Fruit fly (Drosophila melanogaster) whole organism, embryonic: Measurements from ENCODE around the gene Catsup.

Experiments
- Adf1 ChIP-seq: fragments of 200-800 bp; sonication (Bioruptor generic); IDR thresholded peaks from 2 replicates; pipeline ENCODE4 v1.3.6; 2022; ENCODE audit warnings: missing biosample characterization, missing genetic modification characterization
- CG1024 ChIP-seq: fragments of 200-800 bp; sonication (Bioruptor generic); IDR thresholded peaks from 2 replicates; pipeline ENCODE4 v1.3.6; 2022; ENCODE audit warnings: missing biosample characterization, missing genetic modification characterization
- CG10462 ChIP-seq: fragments of 200-800 bp; sonication (Bioruptor generic); optimal IDR thresholded peaks from 2 replicates; lab custom pipeline; 2016; ENCODE audit warnings: missing biosample characterization, missing genetic modification characterization
- CG11723 ChIP-seq: fragments of 200-800 bp; sonication (Bioruptor generic); optimal IDR thresholded peaks from 2 replicates; lab custom pipeline; 2017; ENCODE audit warnings: missing biosample characterization, mild to moderate bottlenecking, missing genetic modification characterization
- CG12299 ChIP-seq: fragments of 200-800 bp; sonication (Bioruptor generic); optimal IDR thresholded peaks from 2 replicates; lab custom pipeline; 2018; ENCODE audit warnings: missing biosample characterization, mild to moderate bottlenecking, missing genetic modification characterization
- CG12659 ChIP-seq: fragments of 200-800 bp; sonication (Bioruptor generic); optimal IDR thresholded peaks from 3 replicates; lab custom pipeline; 2017; ENCODE audit warnings: mild to moderate bottlenecking, missing biosample characterization, missing genetic modification reagents, missing genetic modification characterization
- CG12942 ChIP-seq: fragments of 200-800 bp; sonication (Bioruptor generic); optimal IDR thresholded peaks from 3 replicates; lab custom pipeline; 2016; ENCODE audit warnings: missing biosample characterization, missing genetic modification characterization
- CG14965 ChIP-seq: fragments of 200-800 bp; sonication (Bioruptor generic); optimal IDR thresholded peaks from 2 replicates; lab custom pipeline; 2016; ENCODE audit warnings: missing biosample characterization, missing genetic modification characterization, borderline replicate concordance
- CG15011 ChIP-seq: fragments of 200-800 bp; sonication (Bioruptor generic); optimal IDR thresholded peaks from 3 replicates; lab custom pipeline; 2018; ENCODE audit warnings: missing biosample characterization, mild to moderate bottlenecking, missing genetic modification characterization
- CG1529 ChIP-seq: fragments of 200-800 bp; sonication (Bioruptor generic); optimal IDR thresholded peaks from 3 replicates; lab custom pipeline; 2018; ENCODE audit warnings: missing biosample characterization, missing genetic modification characterization
- CG1602 ChIP-seq: fragments of 200-800 bp; sonication (Bioruptor generic); optimal IDR thresholded peaks from 3 replicates; lab custom pipeline; 2016; ENCODE audit warnings: missing biosample characterization, missing genetic modification characterization
- CG16815 ChIP-seq: fragments of 200-800 bp; sonication (Bioruptor generic); optimal IDR thresholded peaks from 3 replicates; lab custom pipeline; 2017; ENCODE audit warnings: missing biosample characterization, mild to moderate bottlenecking, missing genetic modification characterization
- CG17829 ChIP-seq: fragments of 200-800 bp; optimal IDR thresholded peaks from 2 replicates; lab custom pipeline; 2019; ENCODE audit warnings: missing biosample characterization, mild to moderate bottlenecking, missing genetic modification characterization, moderate library complexity
- CG1832 ChIP-seq: fragments of 200-800 bp; sonication (Bioruptor generic); optimal IDR thresholded peaks from 2 replicates; lab custom pipeline; 2017; ENCODE audit warnings: missing biosample characterization, mild to moderate bottlenecking, missing genetic modification characterization, inconsistent platforms
- CG2129 ChIP-seq: fragments of 200-800 bp; sonication (Bioruptor generic); IDR thresholded peaks from 2 replicates; pipeline ENCODE4 v1.3.6; 2022; ENCODE audit warnings: missing biosample characterization, missing genetic modification characterization; ENCODE audit not compliant: partially characterized antibody
- CG31365 ChIP-seq: fragments of 200-800 bp; sonication (Bioruptor generic); optimal IDR thresholded peaks from 2 replicates; lab custom pipeline; 2018; ENCODE audit warnings: missing biosample characterization, mild to moderate bottlenecking, missing genetic modification characterization
- CG34224 ChIP-seq: fragments of 200-800 bp; sonication (Bioruptor generic); IDR thresholded peaks from 3 replicates; pipeline ENCODE4 v1.3.6; 2022; ENCODE audit warnings: missing biosample characterization, missing genetic modification characterization; ENCODE audit not compliant: partially characterized antibody
- CG43689 ChIP-seq: fragments of 200-800 bp; sonication (Bioruptor generic); IDR thresholded peaks from 2 replicates; pipeline ENCODE4 v1.3.6; 2022; ENCODE audit warnings: missing biosample characterization, missing genetic modification characterization
- CG7372 ChIP-seq: fragments of 200-800 bp; sonication (Bioruptor generic); IDR thresholded peaks from 2 replicates; pipeline ENCODE4 v1.3.6; 2022; ENCODE audit warnings: missing biosample characterization, missing genetic modification characterization
- CG7839 ChIP-seq: fragments of 200-800 bp; sonication (Bioruptor generic); optimal IDR thresholded peaks from 3 replicates; lab custom pipeline; 2018; ENCODE audit warnings: missing biosample characterization, mild to moderate bottlenecking, missing genetic modification characterization, moderate library complexity
- CG9215 ChIP-seq: fragments of 200-800 bp; sonication (Bioruptor generic); IDR thresholded peaks from 2 replicates; pipeline ENCODE4 v1.3.6; 2022; ENCODE audit warnings: missing biosample characterization, missing genetic modification characterization
- D ChIP-seq, 2 experiments: fragments of 200-800 bp in 1 of 2; fragments of >200 bp in 1 of 2; sonication (Bioruptor generic) in 1 of 2; optimal IDR thresholded peaks; 2 replicates in 1 of 2; 3 replicates in 1 of 2; lab custom pipeline; 2017; ENCODE audit warnings: mild to moderate bottlenecking in 1 of 2, missing biosample characterization in 1 of 2, missing genetic modification characterization in 1 of 2, missing genetic modification reagents in 1 of 2
- Dad ChIP-seq: fragments of 200-800 bp; sonication (Bioruptor generic); optimal IDR thresholded peaks from 3 replicates; lab custom pipeline; 2016; ENCODE audit warnings: missing biosample characterization, missing genetic modification characterization
- Dip2 ChIP-seq: fragments of 200-800 bp; sonication (Bioruptor generic); IDR thresholded peaks from 2 replicates; pipeline ENCODE4 v1.3.6; 2022; ENCODE audit warnings: missing biosample characterization, missing genetic modification characterization
- Ets97D ChIP-seq: fragments of 200-800 bp; sonication (Bioruptor generic); optimal IDR thresholded peaks from 3 replicates; lab custom pipeline; 2016; ENCODE audit warnings: missing biosample characterization, missing genetic modification characterization
- Gsc ChIP-seq: fragments of 200-800 bp; sonication (Bioruptor generic); IDR thresholded peaks from 2 replicates; pipeline ENCODE4 v1.3.6; 2022; ENCODE audit warnings: missing biosample characterization, missing genetic modification characterization
- HLH4C ChIP-seq: fragments of 200-800 bp; sonication (Bioruptor generic); IDR thresholded peaks from 3 replicates; pipeline ENCODE4 v1.3.6; 2022; ENCODE audit warnings: missing biosample characterization, missing genetic modification characterization; ENCODE audit not compliant: partially characterized antibody
- Hand ChIP-seq: fragments of 200-800 bp; sonication (Bioruptor generic); optimal IDR thresholded peaks from 2 replicates; lab custom pipeline; 2017; ENCODE audit warnings: mild to moderate bottlenecking, missing biosample characterization, missing genetic modification reagents, missing genetic modification characterization
- NfI ChIP-seq: fragments of 200-800 bp; sonication (Bioruptor generic); optimal IDR thresholded peaks from 3 replicates; lab custom pipeline; 2018; ENCODE audit warnings: missing biosample characterization, mild to moderate bottlenecking, missing genetic modification characterization, moderate library complexity
- Oaz ChIP-seq: fragments of 200-800 bp; sonication (Bioruptor generic); IDR thresholded peaks from 2 replicates; pipeline ENCODE4 v1.3.6; 2022; ENCODE audit warnings: missing biosample characterization, missing genetic modification characterization
- Scr ChIP-seq: fragments of 200-800 bp; sonication (Bioruptor generic); IDR thresholded peaks from 2 replicates; pipeline ENCODE4 v1.3.6; 2022; ENCODE audit warnings: missing biosample characterization, missing genetic modification characterization; ENCODE audit not compliant: partially characterized antibody
- Sry-δ ChIP-seq: fragments of 200-800 bp; sonication (Bioruptor generic); optimal IDR thresholded peaks from 2 replicates; lab custom pipeline; 2016; ENCODE audit warnings: missing biosample characterization, missing genetic modification characterization
- Vsx1 ChIP-seq: fragments of 200-800 bp; sonication (Bioruptor generic); optimal IDR thresholded peaks from 2 replicates; lab custom pipeline; 2017; ENCODE audit warnings: missing biosample characterization, mild to moderate bottlenecking, missing genetic modification characterization, missing genetic modification reagents
- al ChIP-seq: fragments of 200-800 bp; sonication (Bioruptor generic); IDR thresholded peaks from 2 replicates; pipeline ENCODE4 v1.3.6; 2022; ENCODE audit warnings: missing biosample characterization, missing genetic modification characterization
- br ChIP-seq: fragments of >200 bp; optimal IDR thresholded peaks from 2 replicates; lab custom pipeline; 2017
- crc ChIP-seq: fragments of 200-800 bp; sonication (Bioruptor generic); optimal IDR thresholded peaks from 2 replicates; lab custom pipeline; 2016; ENCODE audit warnings: missing biosample characterization, missing genetic modification characterization
- dm ChIP-seq: fragments of 200-800 bp; sonication (Bioruptor generic); optimal IDR thresholded peaks from 3 replicates; lab custom pipeline; 2016; ENCODE audit warnings: missing biosample characterization, missing genetic modification characterization
- emc ChIP-seq: fragments of 200-800 bp; sonication (Bioruptor generic); optimal IDR thresholded peaks from 2 replicates; lab custom pipeline; 2016; ENCODE audit warnings: missing biosample characterization, missing genetic modification characterization
- exex ChIP-seq: fragments of 200-800 bp; sonication (Bioruptor generic); optimal IDR thresholded peaks from 4 replicates; lab custom pipeline; 2018; ENCODE audit warnings: missing biosample characterization, mild to moderate bottlenecking, missing genetic modification characterization, moderate library complexity
- hb ChIP-seq: fragments of 200-800 bp; sonication (Bioruptor generic); IDR thresholded peaks from 3 replicates; pipeline ENCODE4 v1.3.6; 2022; ENCODE audit warnings: missing biosample characterization, missing genetic modification characterization; ENCODE audit not compliant: partially characterized antibody
- ind ChIP-seq: fragments of 200-800 bp; sonication (Bioruptor generic); optimal IDR thresholded peaks from 3 replicates; lab custom pipeline; 2016; ENCODE audit warnings: missing biosample characterization, missing genetic modification characterization
- lbe ChIP-seq: fragments of 200-800 bp; sonication (Bioruptor generic); optimal IDR thresholded peaks from 2 replicates; lab custom pipeline; 2016; ENCODE audit warnings: missing biosample characterization, mild to moderate bottlenecking, missing genetic modification characterization
- oc ChIP-seq: fragments of 200-800 bp; sonication (Bioruptor generic); optimal IDR thresholded peaks from 2 replicates; lab custom pipeline; 2018; ENCODE audit warnings: missing biosample characterization, mild to moderate bottlenecking, missing genetic modification characterization, moderate library complexity
- ranshi ChIP-seq: fragments of 200-800 bp; sonication (Bioruptor generic); IDR thresholded peaks from 2 replicates; pipeline ENCODE4 v1.3.6; 2022; ENCODE audit warnings: missing biosample characterization, missing genetic modification characterization
- row ChIP-seq: fragments of 200-800 bp; sonication (Bioruptor generic); IDR thresholded peaks from 3 replicates; pipeline ENCODE4 v1.3.6; 2022; ENCODE audit warnings: missing biosample characterization, missing genetic modification characterization
- sd ChIP-seq: fragments of 200-800 bp; sonication (Bioruptor generic); optimal IDR thresholded peaks from 3 replicates; lab custom pipeline; 2018; ENCODE audit warnings: missing biosample characterization, mild to moderate bottlenecking, missing genetic modification characterization, moderate library complexity
- slbo ChIP-seq: fragments of 200-800 bp; sonication (Bioruptor generic); IDR thresholded peaks from 2 replicates; pipeline ENCODE4 v1.3.6; 2022; ENCODE audit warnings: missing biosample characterization, missing genetic modification characterization
- so ChIP-seq: fragments of 200-800 bp; sonication (Bioruptor generic); IDR thresholded peaks from 3 replicates; pipeline ENCODE4 v1.3.6; 2022; ENCODE audit warnings: missing biosample characterization, missing genetic modification characterization
- sqz ChIP-seq: fragments of 200-800 bp; sonication (Bioruptor generic); optimal IDR thresholded peaks from 3 replicates; lab custom pipeline; 2018; ENCODE audit warnings: missing biosample characterization, mild to moderate bottlenecking, missing genetic modification characterization
- tio ChIP-seq: fragments of 200-800 bp; sonication (Bioruptor generic); optimal IDR thresholded peaks from 2 replicates; lab custom pipeline; 2017; ENCODE audit warnings: missing biosample characterization, missing genetic modification characterization, inconsistent platforms

Catsup gene

dm6 chr2L:19034213-19034929 lies 7.3 kb upstream of the Catsup start, which contains the start of the genes mib2 and CG31800 (continued):
- TF ChIP-seq Ets97D (GFP tag; lab: Kevin White, UChicago) (peak; percentile 8), crc (GFP tag; lab: Kevin White, UChicago) (no peak), sd (no peak), CG34224 (GFP tag; lab: Robert Waterston, UW) (peak; percentile 80), Vsx1 (GFP tag; lab: Kevin White, UChicago) (no peak), CG11723 (GFP tag; lab: Kevin White, UChicago) (no peak), Dad (GFP tag; lab: Kevin White, UChicago) (no peak), Adf1 (GFP tag; lab: Robert Waterston, UW) (no peak), CG17829 (tag; lab: Kevin White, UChicago) (peak; percentile 35), CG43689 (no peak), so (GFP tag; lab: Robert Waterston, UW) (no peak), CG31365 (tag; lab: Kevin White, UChicago) (no peak), exex (tag; lab: Kevin White, UChicago) (no peak), slbo (GFP tag; lab: Robert Waterston, UW) (peak; percentile 20; the same call in 1 of the 2 replicates), NfI (GFP tag; lab: Kevin White, UChicago) (no peak), CG14965 (GFP tag; lab: Kevin White, UChicago) (no peak), CG12299 (no peak), dm (GFP tag; lab: Kevin White, UChicago) (peak; percentile 57), emc (GFP tag; lab: Kevin White, UChicago) (no peak), CG10462 (GFP tag; lab: Kevin White, UChicago) (no peak), CG1024 (GFP tag; lab: Robert Waterston, UW) (no peak), Gsc (no peak), Sry-δ (GFP tag; lab: Kevin White, UChicago) (peak; percentile 93), lbe (no peak), CG1602 (GFP tag; lab: Kevin White, UChicago) (no peak), CG2129 (GFP tag; lab: Robert Waterston, UW) (peak; percentile 74), ind (GFP tag; lab: Kevin White, UChicago) (no peak), tio (GFP tag; lab: Kevin White, UChicago) (no peak), CG9215 (no peak), oc (tag; lab: Kevin White, UChicago) (no peak), Hand (GFP tag; lab: Kevin White, UChicago) (no peak), ranshi (GFP tag; lab: Robert Waterston, UW) (no peak), Dip2 (GFP tag; lab: Robert Waterston, UW) (no peak), al (GFP tag; lab: Robert Waterston, UW) (no peak), sqz (GFP tag; lab: Kevin White, UChicago) (no peak), CG1832 (GFP tag; lab: Kevin White, UChicago) (no peak), CG7839 (tag; lab: Kevin White, UChicago) (no peak), CG7372 (GFP tag; lab: Robert Waterston, UW) (no peak), D (optimal IDR thresholded peaks at IDR 0.05; lab: Kevin White, UChicago) (no peak), D (GFP tag; optimal IDR thresholded peaks at IDR 0.05; lab: Kevin White, UChicago) (no peak), row (peak; percentile 44; the same call in 1 of the 3 replicates), Oaz (GFP tag; lab: Robert Waterston, UW) (no peak), CG16815 (no peak), CG12659 (peak; percentile 40), CG12942 (GFP tag; lab: Kevin White, UChicago) (no peak), hb (GFP tag; lab: Robert Waterston, UW) (peak; percentile 77; the same call in 2 of the 3 replicates), CG15011 (GFP tag; lab: Kevin White, UChicago) (no peak), HLH4C (GFP tag; lab: Robert Waterston, UW) (peak; percentile 89), Scr (GFP tag; lab: Robert Waterston, UW) (peak; percentile 85), CG1529 (GFP tag; lab: Kevin White, UChicago) (no peak), br (lab: Kevin White, UChicago) (no peak)
